Fruit fly (Drosophila melanogaster): ENCODE data around the gene Atg1.

Atg1 gene

DNA sequence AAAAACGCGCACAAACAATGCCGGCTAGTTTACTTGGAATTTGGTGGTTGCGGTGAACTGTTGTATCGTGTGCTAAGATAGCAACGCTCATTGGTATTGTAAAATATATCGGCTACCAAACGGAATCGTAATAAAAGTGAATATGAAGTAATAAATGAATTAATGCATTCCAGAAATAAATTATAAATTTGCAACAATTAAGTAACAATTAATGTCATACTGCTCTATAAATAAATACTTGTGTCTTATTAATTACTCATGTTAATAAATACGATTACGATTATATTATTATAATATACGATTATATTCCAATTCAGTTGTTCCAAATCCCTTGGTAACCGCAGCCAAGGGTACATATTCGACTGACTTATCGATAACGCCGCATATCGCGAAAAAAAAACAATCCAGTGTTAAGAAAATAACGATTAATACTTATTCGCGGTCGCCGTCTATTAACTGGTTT, 70.3 kb downstream of the Atg1 start, which contains the start of the genes SmD1 and Ptp69D (continued):
- TF ChIP-seq nmo (GFP tag; optimal IDR thresholded peaks at IDR 0.05), result peak; percentile 68
- TF ChIP-seq tna (GFP tag; IDR thresholded peaks at IDR 0.05; ENCODE audit: partially characterized antibody), result peak; percentile 54; the same call in 1 of the 2 replicates
- no peak for TF ChIP-seq CG4707 (GFP tag; optimal IDR thresholded peaks at IDR 0.05)
- no peak for TF ChIP-seq fd96Cb (tag; optimal IDR thresholded peaks at IDR 0.05)
- no peak for TF ChIP-seq bowl (GFP tag; IDR thresholded peaks at IDR 0.05)
- TF ChIP-seq Nf-YB (GFP tag; optimal IDR thresholded peaks at IDR 0.05), result no peak
- TF ChIP-seq slp2 (GFP tag; optimal IDR thresholded peaks at IDR 0.05), result no peak
- no peak for TF ChIP-seq cas (GFP tag; IDR thresholded peaks at IDR 0.05)
- peak; percentile 2 for TF ChIP-seq Ets97D (GFP tag; optimal IDR thresholded peaks at IDR 0.05)
- no peak for TF ChIP-seq CG8478 (optimal IDR thresholded peaks at IDR 0.05)
- TF ChIP-seq ci (GFP tag; IDR thresholded peaks at IDR 0.05), result no peak
- no peak for TF ChIP-seq pho (GFP tag; optimal IDR thresholded peaks at IDR 0.05)
- peak; percentile 22 for TF ChIP-seq CG4617 (GFP tag; optimal IDR thresholded peaks at IDR 0.05; ENCODE audit: borderline replicate concordance)
- no peak for TF ChIP-seq CG9609 (GFP tag; optimal IDR thresholded peaks at IDR 0.05)
- peak; percentile 0 for TF ChIP-seq HmgZ (tag; optimal IDR thresholded peaks at IDR 0.05)
- TF ChIP-seq CG5245 (GFP tag; optimal IDR thresholded peaks at IDR 0.05), result no peak
- TF ChIP-seq CG12104 (GFP tag; optimal IDR thresholded peaks at IDR 0.05), result no peak
- no peak for TF ChIP-seq CG6765 (GFP tag; optimal IDR thresholded peaks at IDR 0.05)
- TF ChIP-seq Ets65A (GFP tag), result peak; percentile 32
- TF ChIP-seq CG4328 (GFP tag; optimal IDR thresholded peaks at IDR 0.05), result no peak
- TF ChIP-seq az2 (GFP tag; optimal IDR thresholded peaks at IDR 0.05), result no peak
- TF ChIP-seq row (GFP tag; IDR thresholded peaks at IDR 0.05), result peak; percentile 88
- peak; percentile 45 for TF ChIP-seq Sry-δ (GFP tag; optimal IDR thresholded peaks at IDR 0.05)
- peak; percentile 14 for TF ChIP-seq hkb (optimal IDR thresholded peaks at IDR 0.05)
- TF ChIP-seq hkb (GFP tag; IDR thresholded peaks at IDR 0.05), result no peak
- no peak for TF ChIP-seq Hr51 (GFP tag; optimal IDR thresholded peaks at IDR 0.05)
- TF ChIP-seq inv (GFP tag; IDR thresholded peaks at IDR 0.05; ENCODE audit: partially characterized antibody), result peak; percentile 82
- no peak for TF ChIP-seq CG6175 (GFP tag; IDR thresholded peaks at IDR 0.05)
- TF ChIP-seq CG14441 (GFP tag; IDR thresholded peaks at IDR 0.05), result no peak
- no peak for TF ChIP-seq usp (GFP tag; optimal IDR thresholded peaks at IDR 0.05)
- TF ChIP-seq lab (GFP tag; optimal IDR thresholded peaks at IDR 0.05), result no peak
- no peak for TF ChIP-seq fd102C (GFP tag; optimal IDR thresholded peaks at IDR 0.05)
- peak; percentile 29 for TF ChIP-seq sug (tag; optimal IDR thresholded peaks at IDR 0.05)
- TF ChIP-seq CG11560 (tag; IDR thresholded peaks at IDR 0.05), result peak; percentile 88; the same call in 2 of the 3 replicates
- TF ChIP-seq nerfin-1 (tag; optimal IDR thresholded peaks at IDR 0.05), result peak; percentile 15
- no peak for TF ChIP-seq bsh (GFP tag; optimal IDR thresholded peaks at IDR 0.05)
- no peak for TF ChIP-seq sob (GFP tag; IDR thresholded peaks at IDR 0.05)
- peak; percentile 90 for TF ChIP-seq pfk (GFP tag; optimal IDR thresholded peaks at IDR 0.05)
- peak; percentile 9 for TF ChIP-seq B-H2 (GFP tag; optimal IDR thresholded peaks at IDR 0.05)
- TF ChIP-seq YL-1 (GFP tag; optimal IDR thresholded peaks at IDR 0.05), result peak; percentile 24
- TF ChIP-seq CG31388 (GFP tag; optimal IDR thresholded peaks at IDR 0.05), result no peak
- TF ChIP-seq Chrac-16 (GFP tag; optimal IDR thresholded peaks at IDR 0.05), result no peak
- TF ChIP-seq CTCF (GFP tag; optimal IDR thresholded peaks at IDR 0.05), result no peak
- TF ChIP-seq BtbVII (GFP tag; optimal IDR thresholded peaks at IDR 0.05), result no peak
- TF ChIP-seq cato (GFP tag; optimal IDR thresholded peaks at IDR 0.05; ENCODE audit: borderline replicate concordance), result no peak
- TF ChIP-seq B-H1 (GFP tag; IDR thresholded peaks at IDR 0.05), result no peak
- no peak for TF ChIP-seq HHEX (GFP tag; optimal IDR thresholded peaks at IDR 0.05)
- no peak for TF ChIP-seq slou (GFP tag; optimal IDR thresholded peaks at IDR 0.05)
- TF ChIP-seq sens-2 (GFP tag; IDR thresholded peaks at IDR 0.05), result no peak
- TF ChIP-seq Lim3 (GFP tag; IDR thresholded peaks at IDR 0.05), result no peak
- TF ChIP-seq gt (GFP tag; IDR thresholded peaks at IDR 0.05), result no peak
- peak; percentile 12; the same call in 1 of the 2 replicates for TF ChIP-seq E2f2 (GFP tag; IDR thresholded peaks at IDR 0.05)
- TF ChIP-seq CG2875 (GFP tag; optimal IDR thresholded peaks at IDR 0.05), result no peak

Measured in whole organism, embryonic.